Fruit fly (Drosophila melanogaster) whole organism, larva: ENCODE measurements around the gene c12.2.

Experiments
- noc ChIP-seq: fragments of 200-800 bp; sonication (Bioruptor generic); optimal IDR thresholded peaks from 3 replicates; lab custom pipeline; 2019; ENCODE audit warnings: missing biosample characterization, mild to moderate bottlenecking, missing genetic modification characterization, moderate library complexity

c12.2 gene

dm6 chrX:9330387-9330786 lies 11.2 kb downstream of the c12.2 start, which contains the start of gene CG34450:
TSS of gene CG34450 (minus strand) at chrX:9330487.
- TF ChIP-seq noc (tag; lab: Kevin White, UChicago) = no peak

dm6 chrX:9332208-9332607 lies 13.0 kb downstream of the c12.2 start:
- no peak for TF ChIP-seq noc (tag; lab: Kevin White, UChicago)

dm6 chrX:9343480-9344477 lies 24.6 kb downstream of the c12.2 start:
- TF ChIP-seq noc (tag; lab: Kevin White, UChicago) = peak; percentile 89

dm6 chrX:9344482-9345106 lies 25.4 kb downstream of the c12.2 start:
- peak; percentile 94 for TF ChIP-seq noc (tag; lab: Kevin White, UChicago)

- TF ChIP-seq noc (tag; lab: Kevin White, UChicago) = no peak
Observed at dm6 chrX:9345522-9345921, 26.4 kb downstream of the c12.2 start.

- no peak for TF ChIP-seq noc (tag; lab: Kevin White, UChicago)
Observed at dm6 chrX:9347767-9348166, 28.6 kb downstream of the c12.2 start.

- TF ChIP-seq noc (tag; lab: Kevin White, UChicago) = no peak
Observed at dm6 chrX:9349224-9349623, 30.1 kb downstream of the c12.2 start.

- no peak for TF ChIP-seq noc (tag; lab: Kevin White, UChicago)
Observed at dm6 chrX:9350309-9350708, 31.1 kb downstream of the c12.2 start.

- TF ChIP-seq noc (tag; lab: Kevin White, UChicago) = peak; percentile 94
Observed at dm6 chrX:9352112-9353096, 33.2 kb downstream of the c12.2 start.

dm6 chrX:9354773-9355172 lies 35.6 kb downstream of the c12.2 start:
- TF ChIP-seq noc (tag; lab: Kevin White, UChicago) = no peak

dm6 chrX:9355193-9355995 lies 36.2 kb downstream of the c12.2 start:
- TF ChIP-seq noc (tag; lab: Kevin White, UChicago) = no peak

dm6 chrX:9355996-9356708 lies 37.0 kb downstream of the c12.2 start, which contains the start of the genes Zdhhc8 and BCL7-like:
TSS of gene Zdhhc8 (minus strand) at chrX:9356227.
TSS of gene BCL7-like (plus strand) at chrX:9356634.
- TF ChIP-seq noc (tag; lab: Kevin White, UChicago) = no peak
